Worm (Caenorhabditis elegans): Measurements from ENCODE around the gene nhr-164.
"Not testable (repeated sequence)": the region's sequence is repeated elsewhere in the genome, so short reads cannot be mapped to it uniquely, and the experiment has no call there.

DNA sequence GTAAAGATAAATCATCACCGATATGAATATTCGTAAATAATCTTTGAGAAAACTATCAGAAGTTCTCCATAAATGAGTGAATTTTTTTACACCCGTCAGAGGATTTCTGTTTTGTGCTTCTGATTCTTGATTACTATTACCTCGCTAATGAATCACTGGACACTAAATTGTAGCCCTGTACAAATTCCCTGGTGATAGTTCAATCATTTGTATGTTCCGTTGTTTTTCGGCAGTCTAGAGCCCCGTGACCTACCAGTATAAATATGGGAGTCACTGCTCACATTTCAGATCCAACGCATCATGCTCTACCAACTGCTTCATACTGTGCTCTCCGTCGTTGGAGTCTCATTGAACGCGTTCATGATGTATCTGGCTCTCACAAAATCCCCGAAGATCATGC, 14.7 kb upstream of the nhr-164 start, which contains the start of gene srd-28:
- TF ChIP-seq W03F9.2, dao-5 (tag; optimal IDR thresholded peaks at IDR 0.05): not testable (repeated sequence)

All from whole organism, L4/young adult.